Worm (Caenorhabditis elegans) whole organism, L1 larva: Measurements from ENCODE around the gene blos-7.

ENCODE experiments used
- ceh-82 ChIP-seq, 3 experiments: fragments of 150-350 bp in 1 of 3; sonication (generic microtip) in 2 of 3; optimal IDR thresholded peaks; 2 replicates each; lab custom pipeline; 2014 to 2017; ENCODE audit warnings: missing biosample characterization in 3 of 3, missing genetic modification characterization in 3 of 3
- lir-3 ChIP-seq: sonication (generic microtip); optimal IDR thresholded peaks from 2 replicates; lab custom pipeline; 2016; ENCODE audit warnings: mild to moderate bottlenecking, missing genetic modification characterization, moderate library complexity, missing compliant biosample characterization; ENCODE audit not compliant: poor library complexity
- mdl-1 ChIP-seq, 2 experiments: fragments of 150-350 bp; optimal IDR thresholded peaks; 2 replicates each; lab custom pipeline; 2014 to 2017; ENCODE audit warnings: missing biosample characterization in 2 of 2, missing genetic modification characterization in 2 of 2, inconsistent platforms in 1 of 2
- mef-2 ChIP-seq: fragments of 150-350 bp; optimal IDR thresholded peaks from 2 replicates; lab custom pipeline; 2014; ENCODE audit warnings: missing biosample characterization, missing genetic modification characterization
- nhr-19 ChIP-seq: fragments of 200-800 bp; sonication (Bioruptor generic); conservative IDR thresholded peaks from 2 replicates; pipeline ENCODE4 v1.3.6; 2022; ENCODE audit warnings: missing genetic modification characterization, missing compliant biosample characterization
- nhr-20 ChIP-seq: sonication (generic microtip); optimal IDR thresholded peaks from 2 replicates; lab custom pipeline; 2016; ENCODE audit warnings: mild to moderate bottlenecking, missing genetic modification characterization, missing compliant biosample characterization
- pax-3 ChIP-seq: fragments of 200-800 bp; sonication (Bioruptor generic); optimal IDR thresholded peaks from 2 replicates; lab custom pipeline; 2018; ENCODE audit warnings: mild to moderate bottlenecking, missing genetic modification characterization, moderate library complexity, missing compliant biosample characterization
- snpc-4 ChIP-seq: fragments of 150-350 bp; optimal IDR thresholded peaks from 2 replicates; lab custom pipeline; 2014; ENCODE audit warnings: missing biosample characterization, missing genetic modification characterization
- sptf-1 ChIP-seq: fragments of 150-350 bp; optimal IDR thresholded peaks from 2 replicates; lab custom pipeline; 2014; ENCODE audit warnings: missing biosample characterization, missing genetic modification characterization
- tbx-2 ChIP-seq: sonication (generic microtip); optimal IDR thresholded peaks from 2 replicates; lab custom pipeline; 2016; ENCODE audit warnings: missing genetic modification characterization, missing compliant biosample characterization
- unc-130 ChIP-seq: fragments of 150-350 bp; optimal IDR thresholded peaks from 2 replicates; lab custom pipeline; 2017; ENCODE audit warnings: missing biosample characterization, missing genetic modification characterization, inconsistent platforms
- zag-1 ChIP-seq: fragments of 150-350 bp; optimal IDR thresholded peaks from 2 replicates; lab custom pipeline; 2014; ENCODE audit warnings: missing biosample characterization, missing genetic modification characterization

- TF ChIP-seq pax-3 (tag; lab: Kevin White, UChicago), result no peak
- TF ChIP-seq tbx-2 (tag; lab: Kevin White, UChicago), result no peak
- TF ChIP-seq snpc-4 (tag; lab: Kevin White, UChicago), result no peak
- no peak for TF ChIP-seq sptf-1 (tag; lab: Kevin White, UChicago)
- no peak for TF ChIP-seq unc-130 (tag; lab: Kevin White, UChicago)
- TF ChIP-seq mef-2 (tag; lab: Kevin White, UChicago), result no peak
- no peak for TF ChIP-seq zag-1
- peak; percentile 25; the same call in 1 of the 2 replicates for TF ChIP-seq nhr-19
- TF ChIP-seq mdl-1 (tag; optimal IDR thresholded peaks at IDR 0.05; lab: Kevin White, UChicago), result peak in 1 of 2 experiments; percentile 53
- TF ChIP-seq ceh-82 (tag; optimal IDR thresholded peaks at IDR 0.05; lab: Kevin White, UChicago), result no peak
- TF ChIP-seq lir-3 (tag; lab: Kevin White, UChicago), result no peak
- peak; percentile 27 for TF ChIP-seq nhr-20
These were observed 29.1 kb upstream of the blos-7 start for ce11 chrIV:3611845-3612244.
